Fruit fly (Drosophila melanogaster) whole organism, embryonic: Measurements from ENCODE around the gene Lztr1.

Experiments
- Bteb2 ChIP-seq: fragments of 200-800 bp; sonication (Bioruptor generic); optimal IDR thresholded peaks from 2 replicates; lab custom pipeline; 2016; ENCODE audit warnings: missing biosample characterization, missing genetic modification characterization
- CG10147 ChIP-seq: fragments of 200-800 bp; sonication (Bioruptor generic); optimal IDR thresholded peaks from 2 replicates; lab custom pipeline; 2019; ENCODE audit warnings: missing biosample characterization, mild to moderate bottlenecking, missing genetic modification characterization, moderate library complexity
- CG10321 ChIP-seq: fragments of 200-800 bp; sonication (Bioruptor generic); IDR thresholded peaks from 2 replicates; pipeline ENCODE4 v1.3.6; 2022; ENCODE audit warnings: missing biosample characterization, missing genetic modification characterization
- CG10366 ChIP-seq: fragments of 200-800 bp; sonication (Bioruptor generic); IDR thresholded peaks from 2 replicates; pipeline ENCODE4 v1.3.6; 2022; ENCODE audit warnings: missing biosample characterization, missing genetic modification characterization
- CG11504 ChIP-seq: fragments of 200-800 bp; sonication (Bioruptor generic); optimal IDR thresholded peaks from 3 replicates; lab custom pipeline; 2019; ENCODE audit warnings: missing biosample characterization, mild to moderate bottlenecking, missing genetic modification characterization, moderate library complexity
- CG12236 ChIP-seq: fragments of 200-800 bp; sonication (Bioruptor generic); optimal IDR thresholded peaks from 2 replicates; lab custom pipeline; 2016; ENCODE audit warnings: missing biosample characterization, missing genetic modification characterization
- CG12659 ChIP-seq: fragments of 200-800 bp; sonication (Bioruptor generic); optimal IDR thresholded peaks from 3 replicates; lab custom pipeline; 2017; ENCODE audit warnings: mild to moderate bottlenecking, missing biosample characterization, missing genetic modification reagents, missing genetic modification characterization
- CG12744 ChIP-seq: fragments of 200-800 bp; sonication (Bioruptor generic); optimal IDR thresholded peaks from 2 replicates; lab custom pipeline; 2016; ENCODE audit warnings: missing biosample characterization, missing genetic modification characterization
- CG13424 ChIP-seq: fragments of 200-800 bp; sonication (Bioruptor generic); optimal IDR thresholded peaks from 2 replicates; lab custom pipeline; 2019; ENCODE audit warnings: missing biosample characterization, mild to moderate bottlenecking, missing genetic modification characterization, moderate library complexity
- CG18764 ChIP-seq: fragments of 200-800 bp; sonication (Bioruptor generic); optimal IDR thresholded peaks from 3 replicates; lab custom pipeline; 2016; ENCODE audit warnings: missing biosample characterization, missing genetic modification characterization
- CG31224 ChIP-seq: fragments of 200-800 bp; sonication (Bioruptor generic); IDR thresholded peaks from 2 replicates; pipeline ENCODE4 v1.3.6; 2022; ENCODE audit warnings: missing biosample characterization, missing genetic modification characterization
- CG31365 ChIP-seq: fragments of 200-800 bp; sonication (Bioruptor generic); optimal IDR thresholded peaks from 2 replicates; lab custom pipeline; 2018; ENCODE audit warnings: missing biosample characterization, mild to moderate bottlenecking, missing genetic modification characterization
- CG33213 ChIP-seq: fragments of 200-800 bp; sonication (Bioruptor generic); optimal IDR thresholded peaks from 3 replicates; lab custom pipeline; 2016; ENCODE audit warnings: missing biosample characterization, missing genetic modification characterization
- CG3407 ChIP-seq: fragments of 200-800 bp; sonication (Bioruptor generic); optimal IDR thresholded peaks from 2 replicates; lab custom pipeline; 2018; ENCODE audit warnings: missing biosample characterization, mild to moderate bottlenecking, missing genetic modification characterization
- CG4404 ChIP-seq: fragments of 200-800 bp; sonication (Bioruptor generic); IDR thresholded peaks from 2 replicates; pipeline ENCODE4 v1.3.6; 2022; ENCODE audit warnings: missing biosample characterization, missing genetic modification characterization
- CG4424 ChIP-seq: fragments of 200-800 bp; sonication (Bioruptor generic); optimal IDR thresholded peaks from 3 replicates; lab custom pipeline; 2016; ENCODE audit warnings: missing biosample characterization, missing genetic modification characterization
- CG4730 ChIP-seq: fragments of 200-800 bp; sonication (Bioruptor generic); IDR thresholded peaks from 2 replicates; pipeline ENCODE4 v1.3.6; 2022; ENCODE audit warnings: missing biosample characterization, missing genetic modification characterization
- CG6813 ChIP-seq: fragments of 200-800 bp; sonication (Bioruptor generic); optimal IDR thresholded peaks from 2 replicates; lab custom pipeline; 2017; ENCODE audit warnings: missing biosample characterization, missing genetic modification characterization, mild to moderate bottlenecking, moderate library complexity, missing genetic modification reagents
- CG8944 ChIP-seq: fragments of 200-800 bp; sonication (Bioruptor generic); optimal IDR thresholded peaks from 3 replicates; lab custom pipeline; 2016; ENCODE audit warnings: missing biosample characterization, missing genetic modification characterization
- CG9817 ChIP-seq: fragments of 200-800 bp; sonication (Bioruptor generic); optimal IDR thresholded peaks from 2 replicates; lab custom pipeline; 2018; ENCODE audit warnings: missing biosample characterization, mild to moderate bottlenecking, missing genetic modification characterization, moderate library complexity
- CTCF ChIP-seq: fragments of 200-800 bp; sonication (Bioruptor generic); optimal IDR thresholded peaks from 2 replicates; lab custom pipeline; 2017; ENCODE audit warnings: missing biosample characterization, mild to moderate bottlenecking, missing genetic modification characterization, moderate library complexity
- CoRest ChIP-seq: fragments of 200-800 bp; sonication (Bioruptor generic); optimal IDR thresholded peaks from 3 replicates; lab custom pipeline; 2018; ENCODE audit warnings: missing biosample characterization, mild to moderate bottlenecking, missing genetic modification characterization, moderate library complexity
- Dip2 ChIP-seq: fragments of 200-800 bp; sonication (Bioruptor generic); IDR thresholded peaks from 2 replicates; pipeline ENCODE4 v1.3.6; 2022; ENCODE audit warnings: missing biosample characterization, missing genetic modification characterization
- Dref ChIP-seq: fragments of 200-800 bp; sonication (Bioruptor generic); IDR thresholded peaks from 2 replicates; pipeline ENCODE4 v1.3.6; 2022; ENCODE audit warnings: missing biosample characterization, missing genetic modification characterization
- E2f2 ChIP-seq: fragments of 200-800 bp; sonication (Bioruptor generic); IDR thresholded peaks from 2 replicates; pipeline ENCODE4 v1.3.6; 2022; ENCODE audit warnings: missing biosample characterization, missing genetic modification characterization
- HHEX ChIP-seq: fragments of 200-800 bp; sonication (Bioruptor generic); optimal IDR thresholded peaks from 3 replicates; lab custom pipeline; 2017; ENCODE audit warnings: missing biosample characterization, mild to moderate bottlenecking, missing genetic modification characterization, missing genetic modification reagents
- HLH4C ChIP-seq: fragments of 200-800 bp; sonication (Bioruptor generic); IDR thresholded peaks from 3 replicates; pipeline ENCODE4 v1.3.6; 2022; ENCODE audit warnings: missing biosample characterization, missing genetic modification characterization; ENCODE audit not compliant: partially characterized antibody
- HmgZ ChIP-seq: fragments of 200-800 bp; sonication (Bioruptor generic); optimal IDR thresholded peaks from 2 replicates; lab custom pipeline; 2018; ENCODE audit warnings: missing biosample characterization, mild to moderate bottlenecking, missing genetic modification characterization
- Hr39 ChIP-seq: fragments of >200 bp; optimal IDR thresholded peaks from 2 replicates; lab custom pipeline; 2017
- Mes4 ChIP-seq: fragments of 200-800 bp; sonication (Bioruptor generic); optimal IDR thresholded peaks from 2 replicates; lab custom pipeline; 2016; ENCODE audit warnings: missing biosample characterization, missing genetic modification characterization
- Nf-YB ChIP-seq: fragments of 200-800 bp; sonication (Bioruptor generic); optimal IDR thresholded peaks from 3 replicates; lab custom pipeline; 2019; ENCODE audit warnings: missing biosample characterization, mild to moderate bottlenecking, missing genetic modification characterization, moderate library complexity
- Ptx1 ChIP-seq: fragments of 200-800 bp; sonication (Bioruptor generic); IDR thresholded peaks from 2 replicates; pipeline ENCODE4 v1.3.6; 2022; ENCODE audit warnings: missing biosample characterization, missing genetic modification characterization
- Scr ChIP-seq: fragments of 200-800 bp; sonication (Bioruptor generic); IDR thresholded peaks from 2 replicates; pipeline ENCODE4 v1.3.6; 2022; ENCODE audit warnings: missing biosample characterization, missing genetic modification characterization; ENCODE audit not compliant: partially characterized antibody
- Sox102F ChIP-seq: fragments of 200-800 bp; sonication (Bioruptor generic); optimal IDR thresholded peaks from 2 replicates; lab custom pipeline; 2018; ENCODE audit warnings: missing biosample characterization, mild to moderate bottlenecking, missing genetic modification characterization, moderate library complexity
- Xbp1 ChIP-seq: fragments of 200-800 bp; sonication (Bioruptor generic); optimal IDR thresholded peaks from 3 replicates; lab custom pipeline; 2016; ENCODE audit warnings: missing biosample characterization, mild to moderate bottlenecking, missing genetic modification characterization
- YL-1 ChIP-seq: fragments of 200-800 bp; sonication (Bioruptor generic); optimal IDR thresholded peaks from 3 replicates; lab custom pipeline; 2017; ENCODE audit warnings: missing biosample characterization, mild to moderate bottlenecking, missing genetic modification characterization
- ci ChIP-seq: fragments of 200-800 bp; sonication (Bioruptor generic); IDR thresholded peaks from 3 replicates; pipeline ENCODE4 v1.3.6; 2022; ENCODE audit warnings: missing biosample characterization, missing genetic modification characterization
- croc ChIP-seq: fragments of 200-800 bp; sonication (Bioruptor generic); conservative IDR thresholded peaks from 3 replicates; pipeline ENCODE4 v1.3.6; 2022; ENCODE audit warnings: missing biosample characterization, missing genetic modification characterization
- da ChIP-seq: fragments of 200-800 bp; sonication (Bioruptor generic); optimal IDR thresholded peaks from 2 replicates; lab custom pipeline; 2016; ENCODE audit warnings: missing biosample characterization, missing genetic modification characterization
- dan ChIP-seq: fragments of 200-800 bp; sonication (Bioruptor generic); IDR thresholded peaks from 2 replicates; pipeline ENCODE4 v1.3.6; 2022; ENCODE audit warnings: missing biosample characterization, missing genetic modification characterization
- disco-r ChIP-seq: fragments of 200-800 bp; sonication (Bioruptor generic); optimal IDR thresholded peaks from 2 replicates; lab custom pipeline; 2016; ENCODE audit warnings: missing biosample characterization, missing genetic modification characterization
- dpn ChIP-seq, 2 experiments: fragments of 200-800 bp; sonication (Bioruptor generic); optimal IDR thresholded peaks; 3 replicates each; lab custom pipeline; 2016; ENCODE audit warnings: missing biosample characterization in 2 of 2, missing genetic modification characterization in 2 of 2
- gce ChIP-seq: fragments of 200-800 bp; sonication (Bioruptor generic); IDR thresholded peaks from 3 replicates; pipeline ENCODE4 v1.3.6; 2022; ENCODE audit warnings: missing biosample characterization, missing genetic modification characterization
- gsb-n ChIP-seq: fragments of 200-800 bp; sonication (Bioruptor generic); optimal IDR thresholded peaks from 3 replicates; lab custom pipeline; 2018; ENCODE audit warnings: missing biosample characterization, mild to moderate bottlenecking, missing genetic modification characterization
- mam ChIP-seq: fragments of 200-800 bp; sonication (Bioruptor generic); optimal IDR thresholded peaks from 3 replicates; lab custom pipeline; 2016; ENCODE audit warnings: missing biosample characterization, missing genetic modification characterization
- onecut ChIP-seq: fragments of 200-800 bp; sonication (Bioruptor generic); IDR thresholded peaks from 2 replicates; pipeline ENCODE4 v1.3.6; 2022; ENCODE audit warnings: missing biosample characterization, missing genetic modification characterization
- pb ChIP-seq: fragments of 200-800 bp; sonication (Bioruptor generic); optimal IDR thresholded peaks from 3 replicates; lab custom pipeline; 2016; ENCODE audit warnings: missing biosample characterization, missing genetic modification characterization
- psq ChIP-seq: fragments of 200-800 bp; sonication (Bioruptor generic); optimal IDR thresholded peaks from 2 replicates; lab custom pipeline; 2017; ENCODE audit warnings: missing biosample characterization, missing genetic modification characterization
- pzg ChIP-seq: fragments of 200-800 bp; sonication (Bioruptor generic); optimal IDR thresholded peaks from 3 replicates; lab custom pipeline; 2018; ENCODE audit warnings: missing biosample characterization, mild to moderate bottlenecking, missing genetic modification characterization, moderate library complexity
- rib ChIP-seq: fragments of 200-800 bp; sonication (Bioruptor generic); IDR thresholded peaks from 2 replicates; pipeline ENCODE4 v1.3.6; 2022; ENCODE audit warnings: missing biosample characterization, missing genetic modification characterization
- sug ChIP-seq: fragments of 200-800 bp; optimal IDR thresholded peaks from 2 replicates; lab custom pipeline; 2019; ENCODE audit warnings: missing biosample characterization, mild to moderate bottlenecking, missing genetic modification characterization, moderate library complexity
- twi ChIP-seq: fragments of 200-800 bp; optimal IDR thresholded peaks from 2 replicates; lab custom pipeline; 2019; ENCODE audit warnings: missing biosample characterization, mild to moderate bottlenecking, missing genetic modification characterization, moderate library complexity

Gene Lztr1

DNA sequence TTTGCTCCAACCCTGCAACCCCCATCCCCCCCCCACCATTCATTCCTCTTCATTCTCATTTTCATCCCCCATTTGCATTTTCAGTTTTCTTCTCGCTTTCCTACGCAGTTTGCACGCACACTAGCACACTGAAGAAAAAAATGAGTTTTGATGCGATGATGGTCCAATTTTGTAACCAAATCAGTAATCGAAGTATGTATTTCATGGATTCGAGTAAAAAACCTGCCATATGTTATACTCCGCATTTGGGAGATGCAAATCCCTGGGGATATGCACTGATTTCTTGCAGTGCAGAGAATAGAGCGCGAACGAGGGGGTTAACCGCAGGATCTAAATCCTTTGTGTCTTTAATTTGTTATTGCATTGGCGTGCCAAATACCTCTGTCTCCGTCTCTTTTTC, 28.5 kb upstream of the Lztr1 start (continued):
- TF ChIP-seq HmgZ (tag; lab: Kevin White, UChicago) = peak; percentile 8
- TF ChIP-seq E2f2 (GFP tag; lab: Robert Waterston, UW) = 0 out of 2 replicates have a peak, but pooled peaks have one; percentile 13
- TF ChIP-seq CG33213 (GFP tag; lab: Kevin White, UChicago) = peak; percentile 16
- TF ChIP-seq croc (GFP tag; lab: Robert Waterston, UW) = 0 out of 3 replicates have a peak, but pooled peaks have one; percentile 30
- TF ChIP-seq rib = no peak
- peak; percentile 45 for TF ChIP-seq onecut (GFP tag; lab: Robert Waterston, UW)
- TF ChIP-seq dan (GFP tag; lab: Robert Waterston, UW) = no peak
- TF ChIP-seq dpn (GFP tag; optimal IDR thresholded peaks at IDR 0.05; lab: Kevin White, UChicago) = peak; percentile 58 to 73
- TF ChIP-seq CG8944 (GFP tag; lab: Kevin White, UChicago) = peak; percentile 55
- TF ChIP-seq pb (GFP tag; lab: Kevin White, UChicago) = peak; percentile 62
- peak; percentile 51 for TF ChIP-seq CG4424 (GFP tag; lab: Kevin White, UChicago)
- peak; percentile 23; the same call in 1 of the 2 replicates for TF ChIP-seq CG4404
- TF ChIP-seq CG10147 (GFP tag; lab: Kevin White, UChicago) = peak; percentile 44
- peak; percentile 70 for TF ChIP-seq Sox102F
- TF ChIP-seq CG31224 (GFP tag; lab: Robert Waterston, UW) = no peak
- TF ChIP-seq twi = no peak
- TF ChIP-seq mam = peak; percentile 56
- TF ChIP-seq CG31365 (tag; lab: Kevin White, UChicago) = peak; percentile 15
- peak; percentile 76 for TF ChIP-seq CG11504 (tag; lab: Kevin White, UChicago)
- no peak for TF ChIP-seq CG12744 (GFP tag; lab: Kevin White, UChicago)
- TF ChIP-seq Bteb2 (GFP tag; lab: Kevin White, UChicago) = no peak
- TF ChIP-seq psq (GFP tag; lab: Kevin White, UChicago) = no peak
- no peak for TF ChIP-seq CG3407
- TF ChIP-seq CG4730 (GFP tag; lab: Robert Waterston, UW) = peak; percentile 51; the same call in 1 of the 2 replicates
- peak; percentile 63 for TF ChIP-seq Xbp1 (GFP tag; lab: Kevin White, UChicago)
- TF ChIP-seq CG10366 (GFP tag; lab: Robert Waterston, UW) = peak; percentile 50; the same call in 1 of the 2 replicates
- no peak for TF ChIP-seq YL-1 (GFP tag; lab: Kevin White, UChicago)
- TF ChIP-seq Dip2 (GFP tag; lab: Robert Waterston, UW) = no peak
- no peak for TF ChIP-seq sug (tag; lab: Kevin White, UChicago)
- TF ChIP-seq da = no peak
- peak; percentile 22 for TF ChIP-seq CG18764
- TF ChIP-seq CG10321 = no peak
- TF ChIP-seq CoRest (tag; lab: Kevin White, UChicago) = peak; percentile 62
- TF ChIP-seq ci (GFP tag; lab: Robert Waterston, UW) = peak; percentile 78; the same call in 2 of the 3 replicates
- peak; percentile 44 for TF ChIP-seq CG9817 (tag; lab: Kevin White, UChicago)
- no peak for TF ChIP-seq pzg
- peak; percentile 53 for TF ChIP-seq HHEX (GFP tag; lab: Kevin White, UChicago)
- TF ChIP-seq Nf-YB (GFP tag; lab: Kevin White, UChicago) = peak; percentile 17
- TF ChIP-seq Mes4 = no peak
- peak; percentile 66 for TF ChIP-seq Ptx1 (GFP tag; lab: Robert Waterston, UW)
- no peak for TF ChIP-seq HLH4C
- TF ChIP-seq CTCF (GFP tag; lab: Kevin White, UChicago) = no peak
- no peak for TF ChIP-seq Hr39 (lab: Kevin White, UChicago)
- TF ChIP-seq disco-r (GFP tag; lab: Kevin White, UChicago) = no peak
- TF ChIP-seq CG6813 (GFP tag; lab: Kevin White, UChicago) = peak; percentile 40
- no peak for TF ChIP-seq Scr
- TF ChIP-seq gce = no peak
- no peak for TF ChIP-seq CG12236 (GFP tag; lab: Kevin White, UChicago)
- peak; percentile 34 for TF ChIP-seq CG12659
- TF ChIP-seq Dref (GFP tag; lab: Robert Waterston, UW) = no peak
- peak; percentile 59 for TF ChIP-seq CG13424
- TF ChIP-seq gsb-n (tag; lab: Kevin White, UChicago) = no peak
